Fruit fly (Drosophila melanogaster) whole organism, embryonic: ENCODE data around the gene thoc6.

Source experiments
- Bgb ChIP-seq: fragments of 200-800 bp; sonication (Bioruptor generic); IDR thresholded peaks from 2 replicates; pipeline ENCODE4 v1.3.6; 2022; ENCODE audit warnings: missing biosample characterization, missing genetic modification characterization; ENCODE audit not compliant: partially characterized antibody
- CG10366 ChIP-seq: fragments of 200-800 bp; sonication (Bioruptor generic); IDR thresholded peaks from 2 replicates; pipeline ENCODE4 v1.3.6; 2022; ENCODE audit warnings: missing biosample characterization, missing genetic modification characterization
- CG10431 ChIP-seq: fragments of 200-800 bp; sonication (Bioruptor generic); optimal IDR thresholded peaks from 3 replicates; lab custom pipeline; 2018; ENCODE audit warnings: missing biosample characterization, mild to moderate bottlenecking, missing genetic modification characterization
- CG13287 ChIP-seq: fragments of 200-800 bp; sonication (Bioruptor generic); IDR thresholded peaks from 2 replicates; pipeline ENCODE4 v1.3.6; 2022; ENCODE audit warnings: missing biosample characterization, missing genetic modification characterization; ENCODE audit not compliant: partially characterized antibody
- CG15514 ChIP-seq: fragments of 200-800 bp; sonication (Bioruptor generic); optimal IDR thresholded peaks from 3 replicates; lab custom pipeline; 2017; ENCODE audit warnings: missing biosample characterization, missing genetic modification characterization, mild to moderate bottlenecking, moderate library complexity, missing genetic modification reagents
- CG16779 ChIP-seq: fragments of 200-800 bp; sonication (Bioruptor generic); IDR thresholded peaks from 2 replicates; pipeline ENCODE4 v1.3.6; 2022; ENCODE audit warnings: missing biosample characterization, missing genetic modification characterization
- CG17359 ChIP-seq: fragments of 200-800 bp; sonication (Bioruptor generic); optimal IDR thresholded peaks from 3 replicates; lab custom pipeline; 2018; ENCODE audit warnings: missing biosample characterization, mild to moderate bottlenecking, missing genetic modification characterization, moderate library complexity
- CG17829 ChIP-seq: fragments of 200-800 bp; optimal IDR thresholded peaks from 2 replicates; lab custom pipeline; 2019; ENCODE audit warnings: missing biosample characterization, mild to moderate bottlenecking, missing genetic modification characterization, moderate library complexity
- CG18262 ChIP-seq: fragments of 200-800 bp; optimal IDR thresholded peaks from 3 replicates; lab custom pipeline; 2019; ENCODE audit warnings: missing biosample characterization, mild to moderate bottlenecking, missing genetic modification characterization, moderate library complexity
- CG2199 ChIP-seq: fragments of 200-800 bp; sonication (Bioruptor generic); IDR thresholded peaks from 3 replicates; pipeline ENCODE4 v1.3.6; 2022; ENCODE audit warnings: missing biosample characterization, missing genetic modification characterization
- CG3065 ChIP-seq: fragments of 200-800 bp; sonication (Bioruptor generic); optimal IDR thresholded peaks from 2 replicates; lab custom pipeline; 2016; ENCODE audit warnings: missing biosample characterization, missing genetic modification characterization
- CG4360 ChIP-seq: fragments of 200-800 bp; sonication (Bioruptor generic); IDR thresholded peaks from 2 replicates; pipeline ENCODE4 v1.3.6; 2022; ENCODE audit warnings: missing biosample characterization, missing genetic modification characterization
- CG8290 ChIP-seq, 3 experiments: fragments of 200-800 bp; sonication (Bioruptor generic); optimal IDR thresholded peaks; 2 replicates each; lab custom pipeline; 2016 to 2019; ENCODE audit warnings: missing biosample characterization in 3 of 3, missing genetic modification characterization in 3 of 3, mild to moderate bottlenecking in 2 of 3, moderate library complexity in 1 of 3
- CG9437 ChIP-seq: fragments of 200-800 bp; sonication (Bioruptor generic); optimal IDR thresholded peaks from 2 replicates; lab custom pipeline; 2018; ENCODE audit warnings: missing biosample characterization, mild to moderate bottlenecking, missing genetic modification characterization
- CTCF ChIP-seq: fragments of 200-800 bp; sonication (Bioruptor generic); optimal IDR thresholded peaks from 2 replicates; lab custom pipeline; 2017; ENCODE audit warnings: missing biosample characterization, mild to moderate bottlenecking, missing genetic modification characterization, moderate library complexity
- Camta ChIP-seq: fragments of 200-800 bp; sonication (Bioruptor generic); optimal IDR thresholded peaks from 2 replicates; lab custom pipeline; 2016; ENCODE audit warnings: missing biosample characterization, missing genetic modification characterization
- D ChIP-seq, 2 experiments: fragments of 200-800 bp in 1 of 2; fragments of >200 bp in 1 of 2; sonication (Bioruptor generic) in 1 of 2; optimal IDR thresholded peaks; 2 replicates in 1 of 2; 3 replicates in 1 of 2; lab custom pipeline; 2017; ENCODE audit warnings: mild to moderate bottlenecking in 1 of 2, missing biosample characterization in 1 of 2, missing genetic modification characterization in 1 of 2, missing genetic modification reagents in 1 of 2
- Dp ChIP-seq: fragments of 200-800 bp; sonication (Bioruptor generic); optimal IDR thresholded peaks from 2 replicates; lab custom pipeline; 2018; ENCODE audit warnings: missing biosample characterization, mild to moderate bottlenecking, missing genetic modification characterization, moderate library complexity
- Fer1 ChIP-seq: fragments of 200-800 bp; sonication (Bioruptor generic); optimal IDR thresholded peaks from 2 replicates; lab custom pipeline; 2017; ENCODE audit warnings: missing biosample characterization, mild to moderate bottlenecking, missing genetic modification characterization
- Fer3 ChIP-seq: fragments of 200-800 bp; sonication (Bioruptor generic); optimal IDR thresholded peaks from 2 replicates; lab custom pipeline; 2018; ENCODE audit warnings: missing biosample characterization, mild to moderate bottlenecking, missing genetic modification characterization, moderate library complexity
- MESR4 ChIP-seq: fragments of 200-800 bp; sonication (Bioruptor generic); optimal IDR thresholded peaks from 2 replicates; lab custom pipeline; 2018; ENCODE audit warnings: missing biosample characterization, mild to moderate bottlenecking, missing genetic modification characterization, moderate library complexity
- Mad ChIP-seq: fragments of 200-800 bp; sonication (Bioruptor generic); optimal IDR thresholded peaks from 2 replicates; lab custom pipeline; 2016; ENCODE audit warnings: missing biosample characterization, missing genetic modification characterization
- Myb ChIP-seq: fragments of 200-800 bp; sonication (Bioruptor generic); optimal IDR thresholded peaks from 2 replicates; lab custom pipeline; 2016; ENCODE audit warnings: missing biosample characterization, missing genetic modification characterization
- Neu2 ChIP-seq: fragments of 200-800 bp; sonication (Bioruptor generic); optimal IDR thresholded peaks from 3 replicates; lab custom pipeline; 2016; ENCODE audit warnings: missing biosample characterization, missing genetic modification characterization, borderline replicate concordance
- NfI ChIP-seq: fragments of 200-800 bp; sonication (Bioruptor generic); optimal IDR thresholded peaks from 3 replicates; lab custom pipeline; 2018; ENCODE audit warnings: missing biosample characterization, mild to moderate bottlenecking, missing genetic modification characterization, moderate library complexity
- Rfx ChIP-seq: fragments of 200-800 bp; sonication (Bioruptor generic); IDR thresholded peaks from 2 replicates; pipeline ENCODE4 v1.3.6; 2022; ENCODE audit warnings: missing biosample characterization, missing genetic modification characterization
- Sry-β ChIP-seq: fragments of 200-800 bp; sonication (Bioruptor generic); optimal IDR thresholded peaks from 2 replicates; lab custom pipeline; 2018; ENCODE audit warnings: missing biosample characterization, mild to moderate bottlenecking, missing genetic modification characterization, moderate library complexity
- Stat92E ChIP-seq, 3 experiments: fragments of >200 bp in 2 of 3; fragments of 200-800 bp in 1 of 3; sonication (Bioruptor generic) in 1 of 3; optimal IDR thresholded peaks; 2 replicates each; lab custom pipeline; 2017 to 2019; ENCODE audit warnings: missing biosample characterization in 3 of 3, missing genetic modification characterization in 3 of 3, mild to moderate bottlenecking in 1 of 3, moderate library complexity in 1 of 3
- abd-A ChIP-seq: fragments of 200-800 bp; sonication (Bioruptor generic); optimal IDR thresholded peaks from 3 replicates; lab custom pipeline; 2019; ENCODE audit warnings: missing biosample characterization, mild to moderate bottlenecking, missing genetic modification characterization, moderate library complexity
- ac ChIP-seq: fragments of 200-800 bp; sonication (Bioruptor generic); optimal IDR thresholded peaks from 3 replicates; lab custom pipeline; 2017; ENCODE audit warnings: missing biosample characterization, mild to moderate bottlenecking, missing genetic modification characterization
- amos ChIP-seq: fragments of 200-800 bp; sonication (Bioruptor generic); IDR thresholded peaks from 2 replicates; pipeline ENCODE4 v1.3.6; 2022; ENCODE audit warnings: missing biosample characterization, missing genetic modification characterization; ENCODE audit not compliant: partially characterized antibody
- cas ChIP-seq: fragments of 200-800 bp; sonication (Bioruptor generic); IDR thresholded peaks from 2 replicates; pipeline ENCODE4 v1.3.6; 2022; ENCODE audit warnings: missing biosample characterization, missing genetic modification characterization
- dpn ChIP-seq, 2 experiments: fragments of 200-800 bp; sonication (Bioruptor generic); optimal IDR thresholded peaks; 3 replicates each; lab custom pipeline; 2016; ENCODE audit warnings: missing biosample characterization in 2 of 2, missing genetic modification characterization in 2 of 2
- emc ChIP-seq: fragments of 200-800 bp; sonication (Bioruptor generic); optimal IDR thresholded peaks from 2 replicates; lab custom pipeline; 2016; ENCODE audit warnings: missing biosample characterization, missing genetic modification characterization
- eve ChIP-seq, 2 experiments: fragments of >200 bp; optimal IDR thresholded peaks; 2 replicates each; lab custom pipeline; 2017; ENCODE audit warnings: missing biosample characterization in 2 of 2, missing genetic modification characterization in 2 of 2
- lab ChIP-seq: fragments of 200-800 bp; sonication (Bioruptor generic); optimal IDR thresholded peaks from 3 replicates; lab custom pipeline; 2017; ENCODE audit warnings: missing biosample characterization, missing genetic modification characterization, mild to moderate bottlenecking, moderate library complexity, missing genetic modification reagents
- onecut ChIP-seq: fragments of 200-800 bp; sonication (Bioruptor generic); IDR thresholded peaks from 2 replicates; pipeline ENCODE4 v1.3.6; 2022; ENCODE audit warnings: missing biosample characterization, missing genetic modification characterization
- pita ChIP-seq: fragments of 200-800 bp; sonication (Bioruptor generic); optimal IDR thresholded peaks from 2 replicates; lab custom pipeline; 2017; ENCODE audit warnings: missing biosample characterization, mild to moderate bottlenecking, missing genetic modification characterization
- pnt ChIP-seq: fragments of 200-800 bp; sonication (Bioruptor generic); optimal IDR thresholded peaks from 3 replicates; lab custom pipeline; 2016; ENCODE audit warnings: missing biosample characterization, missing genetic modification characterization
- pum ChIP-seq: fragments of 200-800 bp; sonication (Bioruptor generic); optimal IDR thresholded peaks from 2 replicates; lab custom pipeline; 2016; ENCODE audit warnings: missing biosample characterization, missing genetic modification characterization
- rib ChIP-seq: fragments of 200-800 bp; sonication (Bioruptor generic); IDR thresholded peaks from 2 replicates; pipeline ENCODE4 v1.3.6; 2022; ENCODE audit warnings: missing biosample characterization, missing genetic modification characterization
- sc ChIP-seq, 3 experiments: fragments of >200 bp in 2 of 3; fragments of 200-800 bp in 1 of 3; sonication (Bioruptor generic) in 1 of 3; optimal IDR thresholded peaks; 2 replicates in 2 of 3; 3 replicates in 1 of 3; lab custom pipeline; 2017; ENCODE audit warnings: mild to moderate bottlenecking in 1 of 3, missing biosample characterization in 1 of 3, missing genetic modification characterization in 1 of 3, missing genetic modification reagents in 1 of 3
- sima ChIP-seq: fragments of 200-800 bp; sonication (Bioruptor generic); optimal IDR thresholded peaks from 2 replicates; lab custom pipeline; 2016; ENCODE audit warnings: missing biosample characterization, missing genetic modification characterization
- tin ChIP-seq: fragments of 200-800 bp; sonication (Bioruptor generic); optimal IDR thresholded peaks from 3 replicates; lab custom pipeline; 2016; ENCODE audit warnings: missing biosample characterization, missing genetic modification characterization
- trem ChIP-seq: fragments of 200-800 bp; optimal IDR thresholded peaks from 3 replicates; lab custom pipeline; 2019; ENCODE audit warnings: missing biosample characterization, mild to moderate bottlenecking, missing genetic modification characterization, moderate library complexity
- unc-4 ChIP-seq: fragments of 200-800 bp; sonication (Bioruptor generic); IDR thresholded peaks from 2 replicates; pipeline ENCODE4 v1.3.6; 2022; ENCODE audit warnings: missing biosample characterization, missing genetic modification characterization; ENCODE audit not compliant: partially characterized antibody
- unpg ChIP-seq: fragments of 200-800 bp; sonication (Bioruptor generic); optimal IDR thresholded peaks from 3 replicates; lab custom pipeline; 2018; ENCODE audit warnings: missing biosample characterization, mild to moderate bottlenecking, missing genetic modification characterization, moderate library complexity
- wek ChIP-seq: fragments of 200-800 bp; sonication (Bioruptor generic); optimal IDR thresholded peaks from 3 replicates; lab custom pipeline; 2018; ENCODE audit warnings: missing biosample characterization, mild to moderate bottlenecking, missing genetic modification characterization, moderate library complexity

Gene thoc6

DNA sequence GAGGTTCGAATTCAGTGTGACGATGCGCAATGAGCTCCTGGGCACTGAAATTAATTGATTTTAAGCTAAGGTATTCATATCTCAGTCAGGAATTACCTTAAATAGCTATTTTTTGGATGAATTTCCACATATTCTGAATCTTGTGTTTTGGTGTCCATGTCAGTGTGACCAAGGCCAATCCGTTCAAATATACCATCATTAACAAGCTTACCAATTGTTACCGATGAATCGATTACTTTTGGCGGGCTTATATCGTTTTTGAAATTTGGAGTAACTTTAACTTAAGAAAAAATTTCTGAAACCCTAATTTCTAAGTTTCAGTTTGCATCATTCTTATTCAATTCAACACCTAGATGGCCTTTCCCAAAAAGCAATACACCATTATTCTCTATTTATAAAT lies 12.4 kb upstream of the thoc6 start, which contains the start of gene Tsen54 (continued):
- TF ChIP-seq CG18262 (tag; lab: Kevin White, UChicago): no peak
- TF ChIP-seq unpg (GFP tag; lab: Kevin White, UChicago): no peak
- TF ChIP-seq pnt: no peak
- no peak for TF ChIP-seq CTCF (GFP tag; lab: Kevin White, UChicago)
- peak; percentile 13 for TF ChIP-seq Myb (GFP tag; lab: Kevin White, UChicago)
- TF ChIP-seq tin (GFP tag; lab: Kevin White, UChicago): no peak

DNA sequence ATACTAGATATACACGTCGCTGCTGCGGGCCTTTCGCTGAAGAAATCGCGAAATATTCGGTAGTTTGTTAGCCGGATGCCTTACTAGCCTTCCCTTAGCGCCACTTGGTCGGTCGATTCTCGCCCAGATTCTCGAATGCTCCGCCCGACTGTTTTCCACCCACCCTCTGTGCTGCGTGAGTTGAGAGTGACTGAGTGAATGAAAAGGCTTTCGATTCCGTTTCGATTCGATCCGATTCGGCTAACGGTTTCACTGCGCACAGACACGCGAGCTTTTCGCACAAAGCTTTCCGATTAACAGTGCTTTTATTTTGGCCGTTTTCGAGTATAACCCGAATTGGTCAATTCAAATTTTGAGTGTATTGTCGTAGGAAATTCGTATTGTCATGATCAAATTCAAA lies 10.2 kb upstream of the thoc6 start, which contains the start of gene Ak1:
Gene Ak1, minus strand, starts transcription at position 347 of the 400 bp plus-strand sequence.
- TF ChIP-seq lab (GFP tag; lab: Kevin White, UChicago) (no peak), D (optimal IDR thresholded peaks at IDR 0.05; lab: Kevin White, UChicago) (no peak), D (GFP tag; optimal IDR thresholded peaks at IDR 0.05; lab: Kevin White, UChicago) (no peak), wek (GFP tag; lab: Kevin White, UChicago) (no peak), ac (GFP tag; lab: Kevin White, UChicago) (no peak), trem (no peak), CG8290 (GFP tag; optimal IDR thresholded peaks at IDR 0.05; lab: Kevin White, UChicago) (no peak), CG8290 (tag; optimal IDR thresholded peaks at IDR 0.05; lab: Kevin White, UChicago) (no peak), Rfx (GFP tag; lab: Robert Waterston, UW) (peak; percentile 37; the same call in 1 of the 2 replicates), Mad (GFP tag; lab: Kevin White, UChicago) (no peak), CG17829 (tag; lab: Kevin White, UChicago) (no peak), Fer3 (tag; lab: Kevin White, UChicago) (no peak), sc (optimal IDR thresholded peaks at IDR 0.05; lab: Kevin White, UChicago) (no peak), sc (GFP tag; optimal IDR thresholded peaks at IDR 0.05; lab: Kevin White, UChicago) (no peak), eve (GFP tag; optimal IDR thresholded peaks at IDR 0.05; lab: Kevin White, UChicago) (no peak), CG17359 (tag; lab: Kevin White, UChicago) (no peak), amos (GFP tag; lab: Robert Waterston, UW) (peak; percentile 48; the same call in 1 of the 2 replicates), CG9437 (GFP tag; lab: Kevin White, UChicago) (no peak), emc (GFP tag; lab: Kevin White, UChicago) (no peak), pita (GFP tag; lab: Kevin White, UChicago) (no peak), CG2199 (GFP tag; lab: Robert Waterston, UW) (no peak), Neu2 (GFP tag; lab: Kevin White, UChicago) (no peak), abd-A (tag; lab: Kevin White, UChicago) (peak; percentile 46), dpn (GFP tag; optimal IDR thresholded peaks at IDR 0.05; lab: Kevin White, UChicago) (no peak), cas (no peak), Camta (no peak), CG15514 (GFP tag; lab: Kevin White, UChicago) (peak; percentile 19), unc-4 (GFP tag; lab: Robert Waterston, UW) (0 out of 2 replicates have a peak, but pooled peaks have one; percentile 25), CG10366 (GFP tag; lab: Robert Waterston, UW) (no peak), Stat92E (GFP tag; optimal IDR thresholded peaks at IDR 0.05; lab: Kevin White, UChicago) (no peak), CG3065 (no peak), CG13287 (GFP tag; lab: Robert Waterston, UW) (no peak), pum (GFP tag; lab: Kevin White, UChicago) (no peak), sima (no peak), rib (GFP tag; lab: Robert Waterston, UW) (no peak), Dp (GFP tag; lab: Kevin White, UChicago) (no peak), NfI (GFP tag; lab: Kevin White, UChicago) (no peak), Fer1 (peak; percentile 28), CG16779 (GFP tag; lab: Robert Waterston, UW) (no peak), MESR4 (GFP tag; lab: Kevin White, UChicago) (no peak), onecut (GFP tag; lab: Robert Waterston, UW) (no peak; the same call in none of the 2 replicates), CG4360 (GFP tag; lab: Robert Waterston, UW) (no peak), Bgb (GFP tag; lab: Robert Waterston, UW) (peak; percentile 59; the same call in 1 of the 2 replicates), CG10431 (GFP tag; lab: Kevin White, UChicago) (no peak), Sry-β (GFP tag; lab: Kevin White, UChicago) (no peak)
